Fruit fly (Drosophila melanogaster) whole organism, embryonic: ENCODE data around the gene Cortactin.

Experiments
- Atf3 ChIP-seq: fragments of 200-800 bp; sonication (Bioruptor generic); optimal IDR thresholded peaks from 3 replicates; lab custom pipeline; 2016; ENCODE audit warnings: missing biosample characterization, missing genetic modification characterization
- CG10321 ChIP-seq: fragments of 200-800 bp; sonication (Bioruptor generic); IDR thresholded peaks from 2 replicates; pipeline ENCODE4 v1.3.6; 2022; ENCODE audit warnings: missing biosample characterization, missing genetic modification characterization
- CG10565 ChIP-seq: fragments of 200-800 bp; sonication (Bioruptor generic); optimal IDR thresholded peaks from 3 replicates; lab custom pipeline; 2016; ENCODE audit warnings: missing biosample characterization, mild to moderate bottlenecking, missing genetic modification characterization
- CG11085 ChIP-seq: fragments of 200-800 bp; sonication (Bioruptor generic); IDR thresholded peaks from 2 replicates; pipeline ENCODE4 v1.3.6; 2022; ENCODE audit warnings: missing biosample characterization, missing genetic modification characterization
- CG11504 ChIP-seq: fragments of 200-800 bp; sonication (Bioruptor generic); optimal IDR thresholded peaks from 3 replicates; lab custom pipeline; 2019; ENCODE audit warnings: missing biosample characterization, mild to moderate bottlenecking, missing genetic modification characterization, moderate library complexity
- CG12104 ChIP-seq: fragments of 200-800 bp; sonication (Bioruptor generic); optimal IDR thresholded peaks from 3 replicates; lab custom pipeline; 2016; ENCODE audit warnings: missing biosample characterization, missing genetic modification characterization
- CG12236 ChIP-seq: fragments of 200-800 bp; sonication (Bioruptor generic); optimal IDR thresholded peaks from 2 replicates; lab custom pipeline; 2016; ENCODE audit warnings: missing biosample characterization, missing genetic modification characterization
- CG13624 ChIP-seq: fragments of 200-800 bp; sonication (Bioruptor generic); optimal IDR thresholded peaks from 2 replicates; lab custom pipeline; 2016; ENCODE audit warnings: missing biosample characterization, missing genetic modification characterization
- CG15073 ChIP-seq: fragments of 200-800 bp; sonication (Bioruptor generic); optimal IDR thresholded peaks from 2 replicates; lab custom pipeline; 2016; ENCODE audit warnings: missing biosample characterization, missing genetic modification characterization
- CG17568 ChIP-seq: fragments of 200-800 bp; sonication (Bioruptor generic); optimal IDR thresholded peaks from 2 replicates; lab custom pipeline; 2018; ENCODE audit warnings: missing biosample characterization, mild to moderate bottlenecking, missing genetic modification characterization, moderate library complexity
- CG33213 ChIP-seq: fragments of 200-800 bp; sonication (Bioruptor generic); optimal IDR thresholded peaks from 3 replicates; lab custom pipeline; 2016; ENCODE audit warnings: missing biosample characterization, missing genetic modification characterization
- CG34376 ChIP-seq: fragments of 200-800 bp; sonication (Bioruptor generic); optimal IDR thresholded peaks from 2 replicates; lab custom pipeline; 2018; ENCODE audit warnings: missing biosample characterization, mild to moderate bottlenecking, missing genetic modification characterization
- CG3847 ChIP-seq: fragments of 200-800 bp; sonication (Bioruptor generic); IDR thresholded peaks from 2 replicates; pipeline ENCODE4 v1.3.6; 2022; ENCODE audit warnings: missing biosample characterization, missing genetic modification characterization
- CG7786 ChIP-seq: fragments of 200-800 bp; sonication (Bioruptor generic); optimal IDR thresholded peaks from 2 replicates; lab custom pipeline; 2016; ENCODE audit warnings: missing biosample characterization, missing genetic modification characterization
- CrebB ChIP-seq: fragments of 200-800 bp; sonication (Bioruptor generic); optimal IDR thresholded peaks from 3 replicates; lab custom pipeline; 2018; ENCODE audit warnings: missing biosample characterization, mild to moderate bottlenecking, missing genetic modification characterization
- Dad ChIP-seq: fragments of 200-800 bp; sonication (Bioruptor generic); optimal IDR thresholded peaks from 3 replicates; lab custom pipeline; 2016; ENCODE audit warnings: missing biosample characterization, missing genetic modification characterization
- Deaf1 ChIP-seq: fragments of 200-800 bp; optimal IDR thresholded peaks from 3 replicates; lab custom pipeline; 2019; ENCODE audit warnings: missing biosample characterization, mild to moderate bottlenecking, missing genetic modification characterization, moderate library complexity
- Dek ChIP-seq: fragments of 200-800 bp; sonication (Bioruptor generic); optimal IDR thresholded peaks from 3 replicates; lab custom pipeline; 2019; ENCODE audit warnings: missing biosample characterization, mild to moderate bottlenecking, missing genetic modification characterization, moderate library complexity
- Dip3 ChIP-seq: fragments of 200-800 bp; sonication (Bioruptor generic); optimal IDR thresholded peaks from 3 replicates; lab custom pipeline; 2016; ENCODE audit warnings: missing biosample characterization, missing genetic modification characterization
- Gsc ChIP-seq: fragments of 200-800 bp; sonication (Bioruptor generic); IDR thresholded peaks from 2 replicates; pipeline ENCODE4 v1.3.6; 2022; ENCODE audit warnings: missing biosample characterization, missing genetic modification characterization
- HmgZ ChIP-seq: fragments of 200-800 bp; sonication (Bioruptor generic); optimal IDR thresholded peaks from 2 replicates; lab custom pipeline; 2018; ENCODE audit warnings: missing biosample characterization, mild to moderate bottlenecking, missing genetic modification characterization
- Kr ChIP-seq: fragments of 200-800 bp; sonication (Bioruptor generic); optimal IDR thresholded peaks from 2 replicates; lab custom pipeline; 2017; ENCODE audit warnings: missing biosample characterization, mild to moderate bottlenecking, missing genetic modification characterization
- NFAT ChIP-seq: fragments of 200-800 bp; sonication (Bioruptor generic); IDR thresholded peaks from 2 replicates; pipeline ENCODE4 v1.3.6; 2022; ENCODE audit warnings: missing biosample characterization, missing genetic modification characterization
- NfI ChIP-seq: fragments of 200-800 bp; sonication (Bioruptor generic); optimal IDR thresholded peaks from 3 replicates; lab custom pipeline; 2018; ENCODE audit warnings: missing biosample characterization, mild to moderate bottlenecking, missing genetic modification characterization, moderate library complexity
- Opbp ChIP-seq: fragments of 200-800 bp; sonication (Bioruptor generic); IDR thresholded peaks from 3 replicates; pipeline ENCODE4 v1.3.6; 2022; ENCODE audit warnings: missing biosample characterization, missing genetic modification characterization; ENCODE audit not compliant: partially characterized antibody
- Pdp1 ChIP-seq, 2 experiments: fragments of 200-800 bp; sonication (Bioruptor generic); optimal IDR thresholded peaks; 3 replicates each; lab custom pipeline; 2016; ENCODE audit warnings: missing biosample characterization in 2 of 2, missing genetic modification characterization in 2 of 2, mild to moderate bottlenecking in 1 of 2, moderate library complexity in 1 of 2
- Rfx ChIP-seq: fragments of 200-800 bp; sonication (Bioruptor generic); IDR thresholded peaks from 2 replicates; pipeline ENCODE4 v1.3.6; 2022; ENCODE audit warnings: missing biosample characterization, missing genetic modification characterization
- Sox100B ChIP-seq: fragments of 200-800 bp; sonication (Bioruptor generic); optimal IDR thresholded peaks from 3 replicates; lab custom pipeline; 2018; ENCODE audit warnings: missing biosample characterization, mild to moderate bottlenecking, missing genetic modification characterization
- Taf1 ChIP-seq: fragments of 200-800 bp; sonication (Bioruptor generic); IDR thresholded peaks from 2 replicates; pipeline ENCODE4 v1.3.6; 2022; ENCODE audit warnings: missing biosample characterization, missing genetic modification characterization
- ase ChIP-seq: fragments of 200-800 bp; sonication (Bioruptor generic); IDR thresholded peaks from 3 replicates; pipeline ENCODE4 v1.3.6; 2022; ENCODE audit warnings: missing biosample characterization, missing genetic modification characterization
- az2 ChIP-seq: fragments of 200-800 bp; sonication (Bioruptor generic); optimal IDR thresholded peaks from 3 replicates; lab custom pipeline; 2016; ENCODE audit warnings: missing biosample characterization, missing genetic modification characterization
- bowl ChIP-seq: fragments of 200-800 bp; sonication (Bioruptor generic); IDR thresholded peaks from 2 replicates; pipeline ENCODE4 v1.3.6; 2022; ENCODE audit warnings: missing biosample characterization, missing genetic modification characterization
- dm ChIP-seq: fragments of 200-800 bp; sonication (Bioruptor generic); optimal IDR thresholded peaks from 3 replicates; lab custom pipeline; 2016; ENCODE audit warnings: missing biosample characterization, missing genetic modification characterization
- ewg ChIP-seq: fragments of 200-800 bp; sonication (Bioruptor generic); optimal IDR thresholded peaks from 3 replicates; lab custom pipeline; 2017; ENCODE audit warnings: mild to moderate bottlenecking, missing biosample characterization, missing genetic modification reagents, missing genetic modification characterization
- gro ChIP-seq: fragments of 200-800 bp; sonication (Bioruptor generic); optimal IDR thresholded peaks from 2 replicates; lab custom pipeline; 2016; ENCODE audit warnings: missing biosample characterization, missing genetic modification characterization
- inv ChIP-seq: fragments of 200-800 bp; sonication (Bioruptor generic); IDR thresholded peaks from 2 replicates; pipeline ENCODE4 v1.3.6; 2022; ENCODE audit warnings: missing biosample characterization, missing genetic modification characterization; ENCODE audit not compliant: partially characterized antibody
- kay ChIP-seq: fragments of 200-800 bp; sonication (Bioruptor generic); optimal IDR thresholded peaks from 2 replicates; lab custom pipeline; 2016; ENCODE audit warnings: missing biosample characterization, missing genetic modification characterization
- kni ChIP-seq: fragments of 200-800 bp; sonication (Bioruptor generic); optimal IDR thresholded peaks from 3 replicates; lab custom pipeline; 2017; ENCODE audit warnings: mild to moderate bottlenecking, missing biosample characterization, missing genetic modification reagents, missing genetic modification characterization
- org-1 ChIP-seq: fragments of 200-800 bp; sonication (Bioruptor generic); optimal IDR thresholded peaks from 2 replicates; lab custom pipeline; 2017; ENCODE audit warnings: missing biosample characterization, missing genetic modification characterization
- otp ChIP-seq: fragments of 200-800 bp; sonication (Bioruptor generic); IDR thresholded peaks from 3 replicates; pipeline ENCODE4, ENCODE4 v1.3.6; 2022; ENCODE audit warnings: missing biosample characterization, missing genetic modification characterization
- peb ChIP-seq: fragments of 200-800 bp; sonication (Bioruptor generic); IDR thresholded peaks from 2 replicates; pipeline ENCODE4 v1.3.6; 2022; ENCODE audit warnings: missing biosample characterization, missing genetic modification characterization
- pfk ChIP-seq: fragments of 200-800 bp; sonication (Bioruptor generic); optimal IDR thresholded peaks from 2 replicates; lab custom pipeline; 2018; ENCODE audit warnings: missing biosample characterization, mild to moderate bottlenecking, missing genetic modification characterization, moderate library complexity
- sens-2 ChIP-seq: fragments of 200-800 bp; sonication (Bioruptor generic); IDR thresholded peaks from 2 replicates; pipeline ENCODE4 v1.3.6; 2022; ENCODE audit warnings: missing biosample characterization, missing genetic modification characterization
- seq ChIP-seq: fragments of 200-800 bp; sonication (Bioruptor generic); IDR thresholded peaks from 2 replicates; pipeline ENCODE4 v1.3.6; 2022; ENCODE audit warnings: missing biosample characterization, missing genetic modification characterization
- sna ChIP-seq: fragments of 200-800 bp; sonication (Bioruptor generic); IDR thresholded peaks from 2 replicates; pipeline ENCODE4 v1.3.6; 2022; ENCODE audit warnings: missing biosample characterization, missing genetic modification characterization; ENCODE audit not compliant: partially characterized antibody
- sob ChIP-seq: fragments of 200-800 bp; sonication (Bioruptor generic); IDR thresholded peaks from 2 replicates; pipeline ENCODE4 v1.3.6; 2022; ENCODE audit warnings: missing biosample characterization, missing genetic modification characterization
- tin ChIP-seq: fragments of 200-800 bp; sonication (Bioruptor generic); optimal IDR thresholded peaks from 3 replicates; lab custom pipeline; 2016; ENCODE audit warnings: missing biosample characterization, missing genetic modification characterization
- tna ChIP-seq: fragments of 200-800 bp; sonication (Bioruptor generic); IDR thresholded peaks from 2 replicates; pipeline ENCODE4 v1.3.6; 2022; ENCODE audit warnings: missing biosample characterization, missing genetic modification characterization; ENCODE audit not compliant: partially characterized antibody
- zf30C ChIP-seq: fragments of 200-800 bp; sonication (Bioruptor generic); optimal IDR thresholded peaks from 3 replicates; lab custom pipeline; 2018; ENCODE audit warnings: missing biosample characterization, mild to moderate bottlenecking, missing genetic modification characterization

Cortactin gene

DNA sequence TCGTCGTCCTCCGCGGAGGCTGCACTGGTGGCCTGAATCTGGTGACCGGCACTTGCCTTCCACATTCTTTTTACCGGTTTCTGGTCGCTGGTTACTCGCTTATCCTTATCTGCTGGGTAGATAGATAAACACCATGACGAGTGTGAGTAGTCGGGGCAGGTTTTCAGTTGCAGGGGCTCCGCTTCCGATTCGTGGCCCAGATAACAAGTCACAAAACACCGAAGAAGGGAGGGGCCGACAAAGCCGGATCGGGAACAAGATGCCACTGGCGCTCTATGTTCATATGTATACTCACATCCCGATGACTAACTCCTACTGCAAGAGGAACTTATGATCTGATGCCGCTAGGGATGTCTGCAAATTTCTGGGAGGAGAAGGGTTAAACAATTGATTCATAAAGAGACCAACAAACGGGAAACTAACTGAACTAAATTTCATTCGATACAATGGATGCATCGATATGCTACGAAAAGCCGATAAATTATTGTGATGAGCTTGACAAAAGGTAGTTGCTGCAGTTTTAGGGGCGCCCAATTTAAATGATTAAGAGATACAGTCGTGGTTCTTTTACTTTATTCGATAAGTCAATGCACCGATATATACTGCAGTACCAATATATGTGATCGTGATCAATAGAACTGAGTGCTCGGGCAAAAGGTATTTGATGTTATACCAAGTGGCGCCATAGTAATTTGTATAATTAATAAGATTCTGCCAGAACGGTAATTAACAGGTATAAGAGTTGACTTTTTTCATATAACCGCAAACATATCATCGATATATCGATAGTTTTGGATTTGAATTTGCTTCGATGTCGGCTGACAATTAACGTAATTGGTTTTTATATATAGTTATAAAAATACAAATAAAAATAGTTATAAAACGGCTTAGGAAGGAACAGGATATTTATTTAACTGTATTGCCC lies at the start of gene Cortactin (continued):
- TF ChIP-seq sna (GFP tag; lab: Robert Waterston, UW) (peak; percentile 89), tna (GFP tag; lab: Robert Waterston, UW) (peak; percentile 91), Pdp1 (GFP tag; optimal IDR thresholded peaks at IDR 0.05; lab: Kevin White, UChicago) (peak in 1 of 2 experiments; percentile 85), CG15073 (GFP tag; lab: Kevin White, UChicago) (peak; percentile 97), Dad (no peak), dm (no peak), CG10321 (GFP tag; lab: Robert Waterston, UW) (no peak), CG11085 (no peak), NFAT (GFP tag; lab: Robert Waterston, UW) (peak; percentile 40; the same call in 1 of the 2 replicates), ase (GFP tag; lab: Robert Waterston, UW) (no peak), NfI (GFP tag; lab: Kevin White, UChicago) (no peak), Opbp (GFP tag; lab: Robert Waterston, UW) (peak; percentile 92), CrebB (tag; lab: Kevin White, UChicago) (no peak), ewg (GFP tag; lab: Kevin White, UChicago) (no peak), kay (GFP tag; lab: Kevin White, UChicago) (peak; percentile 48), CG7786 (no peak), org-1 (GFP tag; lab: Kevin White, UChicago) (no peak), az2 (GFP tag; lab: Kevin White, UChicago) (no peak), kni (GFP tag; lab: Kevin White, UChicago) (peak; percentile 77), CG10565 (GFP tag; lab: Kevin White, UChicago) (no peak), Atf3 (no peak), CG34376 (GFP tag; lab: Kevin White, UChicago) (peak; percentile 68), Dip3 (GFP tag; lab: Kevin White, UChicago) (no peak), CG33213 (GFP tag; lab: Kevin White, UChicago) (peak; percentile 32), inv (peak; percentile 83), CG11504 (tag; lab: Kevin White, UChicago) (no peak), seq (GFP tag; lab: Robert Waterston, UW) (no peak), Deaf1 (tag; lab: Kevin White, UChicago) (peak; percentile 75), Taf1 (GFP tag; lab: Robert Waterston, UW) (no peak), zf30C (GFP tag; lab: Kevin White, UChicago) (no peak), Kr (GFP tag; lab: Kevin White, UChicago) (peak; percentile 87), Rfx (peak; percentile 42; the same call in 1 of the 2 replicates), CG13624 (GFP tag; lab: Kevin White, UChicago) (peak; percentile 22), sob (GFP tag; lab: Robert Waterston, UW) (0 out of 2 replicates have a peak, but pooled peaks have one; percentile 19), HmgZ (tag; lab: Kevin White, UChicago) (peak; percentile 57), peb (GFP tag; lab: Robert Waterston, UW) (no peak), Gsc (GFP tag; lab: Robert Waterston, UW) (no peak), CG3847 (GFP tag; lab: Robert Waterston, UW) (peak; percentile 25; the same call in 1 of the 2 replicates), CG17568 (no peak), gro (no peak), CG12236 (GFP tag; lab: Kevin White, UChicago) (no peak), CG12104 (GFP tag; lab: Kevin White, UChicago) (no peak), Sox100B (GFP tag; lab: Kevin White, UChicago) (no peak), sens-2 (GFP tag; lab: Robert Waterston, UW) (no peak), bowl (GFP tag; lab: Robert Waterston, UW) (no peak), pfk (no peak), tin (GFP tag; lab: Kevin White, UChicago) (no peak), otp (GFP tag; lab: Robert Waterston, UW) (0 out of 3 replicates have a peak, but pooled peaks have one; percentile 41), Dek (tag; lab: Kevin White, UChicago) (peak; percentile 1)
